Fruit fly (Drosophila melanogaster): Measurements from ENCODE around the gene Axn.

Axn gene

DNA sequence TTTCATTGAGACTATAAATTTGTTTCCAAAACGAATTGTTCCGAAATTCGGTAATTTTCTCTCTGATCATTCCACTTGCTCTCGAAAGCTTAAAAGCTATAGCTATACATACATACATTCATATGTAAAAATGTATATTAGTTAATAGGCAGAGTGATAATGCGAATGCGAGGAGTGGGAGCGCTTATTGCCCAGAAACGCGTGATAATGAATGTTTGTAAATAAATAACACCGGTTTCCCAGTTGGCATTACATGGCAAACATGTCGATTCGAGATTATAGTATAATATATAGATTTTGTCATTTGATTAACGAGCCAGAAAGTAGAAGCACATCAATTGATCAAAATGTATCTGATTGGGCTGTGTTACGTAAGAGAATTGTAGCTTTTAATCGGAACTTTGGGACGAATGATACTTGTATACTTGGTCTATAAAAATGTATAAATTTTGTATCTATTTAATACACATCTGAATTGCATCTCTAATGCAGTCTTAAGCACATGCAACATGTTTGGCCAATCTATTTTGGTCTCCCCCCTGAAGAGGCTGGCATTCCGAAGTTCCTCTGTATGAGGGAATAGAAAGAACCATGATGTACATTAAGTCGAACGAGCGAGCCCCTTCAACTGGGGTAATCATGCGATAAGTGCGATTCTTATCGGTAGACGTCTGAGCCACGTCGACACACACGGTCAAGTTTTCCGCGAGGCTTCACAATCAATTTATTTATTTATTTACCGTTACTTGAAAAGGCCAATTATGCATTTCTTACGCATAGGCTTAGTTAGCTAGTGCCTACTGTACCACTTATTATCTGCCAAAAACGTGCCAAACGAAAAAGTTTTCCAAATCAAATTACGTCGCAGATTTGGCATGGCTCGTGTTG, 9.8 kb upstream of the Axn start:
- peak; percentile 71 for TF ChIP-seq noc (tag; optimal IDR thresholded peaks at IDR 0.05)

- TF ChIP-seq noc (tag; optimal IDR thresholded peaks at IDR 0.05), result no peak
Measured at dm6 chr3R:30013909-30014308, 8.7 kb upstream of the Axn start.

DNA sequence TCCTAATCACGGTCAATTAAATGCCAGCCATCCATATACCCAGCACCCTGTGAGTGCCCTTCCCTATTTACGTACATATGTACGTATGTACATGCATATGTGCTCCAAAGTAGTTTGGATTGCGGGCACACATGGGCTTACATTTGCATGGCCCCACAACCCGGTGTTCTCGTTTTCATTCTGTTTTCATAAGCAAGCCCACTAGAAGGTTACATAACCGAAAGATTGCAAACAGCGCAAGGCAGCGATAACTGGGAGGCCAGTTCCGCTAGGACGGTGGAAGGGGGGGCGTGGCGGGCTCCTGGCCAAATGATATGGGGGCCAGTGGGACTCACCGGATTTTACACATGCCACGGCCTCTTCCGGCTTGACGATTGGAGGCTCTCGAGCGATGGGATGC, 8.2 kb upstream of the Axn start:
- no peak for TF ChIP-seq noc (tag; optimal IDR thresholded peaks at IDR 0.05)

dm6 chr3R:30014977-30015514, 7.6 kb upstream of the Axn start, which contains the start of gene CG7920:
TSS of gene CG7920 (minus strand) at chr3R:30015284.
- TF ChIP-seq noc (tag; optimal IDR thresholded peaks at IDR 0.05), result peak; percentile 42

- TF ChIP-seq noc (tag; optimal IDR thresholded peaks at IDR 0.05), result no peak
Measured at dm6 chr3R:30021009-30021408, 1.6 kb upstream of the Axn start.

dm6 chr3R:30021559-30022451, 837 bp upstream of the Axn start, which contains the start of gene Mgat2:
TSS of gene Mgat2 (minus strand) at chr3R:30022221.
- no peak for TF ChIP-seq noc (tag; optimal IDR thresholded peaks at IDR 0.05)

DNA sequence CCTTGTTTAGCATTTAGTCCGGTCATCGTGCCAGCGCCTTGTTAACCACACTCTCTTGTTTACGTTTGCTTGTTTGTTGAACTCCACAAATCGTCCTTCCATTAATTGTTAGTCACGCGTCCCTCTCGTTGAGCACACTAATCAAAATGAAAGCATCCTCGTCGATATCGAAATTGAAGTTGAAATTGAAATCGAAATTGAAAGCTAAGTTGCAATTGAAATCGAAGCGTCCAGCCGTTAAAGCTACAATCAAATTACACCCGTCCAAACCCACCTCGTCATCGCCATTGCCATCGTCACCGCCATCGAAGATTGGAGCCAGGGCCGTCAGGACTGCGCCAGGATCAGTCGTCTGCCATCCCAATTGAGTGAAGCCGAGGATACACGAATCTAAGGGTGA, 803 bp downstream of the Axn start:
- TF ChIP-seq noc (tag; optimal IDR thresholded peaks at IDR 0.05), result no peak

DNA sequence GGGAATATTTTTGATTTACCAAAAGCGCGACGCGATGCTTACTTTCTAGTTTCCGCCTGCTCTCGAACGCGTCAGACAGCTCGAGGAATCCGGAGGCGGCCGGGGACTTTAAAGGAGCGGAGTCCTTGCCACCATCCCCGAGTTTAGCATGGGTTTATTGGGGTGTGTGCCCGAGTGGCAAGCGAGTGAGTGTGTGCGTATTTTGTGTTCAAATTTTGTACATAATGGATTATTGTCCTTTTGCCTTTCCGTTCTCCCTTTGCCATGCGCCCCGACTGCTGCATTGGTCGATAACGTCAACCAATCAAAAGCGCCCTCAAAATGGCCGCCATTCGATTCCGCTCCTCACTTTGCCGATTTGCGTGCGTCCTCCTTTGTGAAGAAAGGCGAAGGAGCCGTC, 7.4 kb downstream of the Axn start:
- no peak for TF ChIP-seq noc (tag; optimal IDR thresholded peaks at IDR 0.05)

DNA sequence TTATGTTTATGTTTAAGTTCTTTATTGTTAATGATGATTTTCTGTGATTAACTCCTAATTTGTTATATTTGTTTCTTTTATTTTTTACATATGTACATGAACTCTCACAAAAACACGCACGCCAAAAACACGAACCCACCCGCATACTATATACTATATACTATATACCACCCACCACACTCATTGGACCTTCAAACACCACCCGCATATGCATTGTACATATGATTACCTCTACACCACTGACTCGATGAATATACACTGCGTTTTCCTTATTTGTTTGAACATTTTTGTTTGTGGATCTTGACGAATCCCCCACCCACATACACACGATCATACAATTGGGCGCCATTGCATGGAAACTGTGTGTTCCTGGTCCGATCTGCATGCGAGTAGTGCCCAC, 9.6 kb downstream of the Axn start:
- no peak for TF ChIP-seq noc (tag; optimal IDR thresholded peaks at IDR 0.05)

dm6 chr3R:30036609-30037008, 14.0 kb downstream of the Axn start, which contains the start of gene ZIPIC:
TSS of gene ZIPIC (minus strand) at chr3R:30036870.
- TF ChIP-seq noc (tag; optimal IDR thresholded peaks at IDR 0.05), result no peak

DNA sequence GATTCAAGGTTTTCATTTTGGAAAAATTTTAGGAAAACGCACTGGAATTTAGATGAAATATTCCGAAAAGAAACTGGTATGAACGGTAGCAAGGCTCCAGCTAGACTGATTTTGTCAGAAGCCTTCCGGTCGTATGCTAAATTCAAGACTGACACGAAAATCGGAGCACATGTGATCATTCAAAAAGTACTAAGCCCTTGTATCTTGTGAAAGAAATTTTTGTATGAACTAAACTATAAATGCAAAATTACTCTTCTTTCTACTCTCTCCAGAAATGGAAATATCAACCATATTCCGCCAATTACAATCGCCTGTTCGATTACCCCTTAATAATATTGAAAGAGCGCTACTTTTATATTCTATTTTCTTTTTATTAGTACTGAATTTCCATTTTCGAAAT, 15.0 kb downstream of the Axn start, which contains the start of gene ocn:
Gene ocn, minus strand, starts transcription at position 101 of the 400 bp plus-strand sequence.
- no peak for TF ChIP-seq noc (tag; optimal IDR thresholded peaks at IDR 0.05)

DNA sequence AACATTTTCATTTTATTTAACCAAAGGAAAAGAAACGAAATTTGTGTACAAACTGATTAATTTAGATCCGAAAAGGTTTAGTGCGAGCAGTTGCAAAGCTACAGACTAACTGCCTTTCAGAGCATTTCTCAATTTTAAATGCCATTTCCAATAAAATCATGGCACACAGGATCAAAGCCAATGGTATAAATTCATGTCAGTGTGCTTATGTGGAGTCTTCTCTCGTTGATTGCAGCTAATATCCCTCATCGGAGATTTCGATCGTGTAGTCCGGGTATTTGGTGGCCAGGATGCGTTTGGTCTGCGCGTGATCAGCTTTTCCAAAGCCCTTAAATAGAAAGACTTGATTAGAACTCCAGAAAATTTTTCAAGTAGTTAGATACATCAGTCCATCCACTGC, 16.0 kb downstream of the Axn start, which contains the start of gene janB:
Gene janB, minus strand, starts transcription at position 101 of the 400 bp plus-strand sequence.
- no peak for TF ChIP-seq noc (tag; optimal IDR thresholded peaks at IDR 0.05)

DNA sequence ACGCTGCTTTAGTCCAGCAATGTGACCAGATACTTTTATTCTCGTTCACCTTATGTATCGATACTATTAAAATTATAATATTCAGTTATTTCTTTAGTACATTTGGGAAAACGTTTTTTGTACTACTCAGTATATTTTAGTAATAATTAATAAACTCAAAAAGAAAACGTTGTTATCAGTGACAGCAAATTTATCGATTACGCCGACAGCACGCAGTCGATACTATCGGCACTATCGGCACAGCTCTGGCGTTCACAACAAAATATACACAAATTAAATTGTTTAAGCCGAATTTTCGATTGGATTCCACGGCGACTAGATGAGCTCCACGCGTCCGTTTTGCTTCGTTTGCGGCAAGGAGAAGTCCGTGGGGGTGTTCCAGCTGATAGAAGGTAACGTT, 16.9 kb downstream of the Axn start, which contains the start of the genes janA, Sry-alpha and Sry-beta:
Gene janA, minus strand, starts transcription at position 40 of the 400 bp plus-strand sequence.
Gene Sry-alpha, plus strand, starts transcription at position 226 of the 400 bp plus-strand sequence.
Gene Sry-beta, plus strand, starts transcription at position 226 of the 400 bp plus-strand sequence.
- TF ChIP-seq noc (tag; optimal IDR thresholded peaks at IDR 0.05), result no peak

- no peak for TF ChIP-seq noc (tag; optimal IDR thresholded peaks at IDR 0.05)
Measured at dm6 chr3R:30040879-30041278, 18.2 kb downstream of the Axn start.

DNA sequence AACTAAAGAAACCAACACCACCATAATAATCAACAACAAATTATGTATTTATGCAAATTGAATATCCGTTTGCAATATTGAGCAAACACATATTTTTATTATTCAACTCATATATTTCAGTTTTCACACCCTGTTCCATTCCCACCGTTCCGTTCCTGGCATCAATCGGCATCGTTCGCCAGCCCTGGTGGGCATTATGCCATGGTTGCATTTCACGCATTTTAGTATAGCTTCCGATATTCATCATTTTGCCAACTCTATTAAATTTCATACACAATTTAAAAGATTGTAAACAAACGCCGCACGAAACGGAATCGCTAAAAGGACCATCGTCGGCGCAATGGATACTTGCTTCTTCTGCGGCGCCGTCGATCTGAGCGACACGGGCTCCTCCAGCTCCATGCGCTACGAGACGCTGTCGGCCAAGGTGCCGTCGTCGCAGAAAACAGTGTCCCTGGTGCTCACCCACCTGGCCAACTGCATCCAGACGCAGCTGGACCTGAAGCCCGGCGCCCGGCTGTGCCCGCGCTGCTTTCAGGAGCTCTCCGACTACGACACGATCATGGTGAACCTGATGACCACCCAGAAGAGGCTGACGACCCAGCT, 20.6 kb downstream of the Axn start, which contains the start of gene Sry-delta:
Gene Sry-delta, plus strand, starts transcription at position 203 of the 606 bp plus-strand sequence.
- no peak for TF ChIP-seq noc (tag; optimal IDR thresholded peaks at IDR 0.05)

Data from whole organism, larva.